Fruit fly (Drosophila melanogaster) whole organism, larva: Measurements from ENCODE around the gene CG13667.

Experiments used
- noc ChIP-seq: fragments of 200-800 bp; sonication (Bioruptor generic); optimal IDR thresholded peaks from 3 replicates; lab custom pipeline; 2019; ENCODE audit warnings: missing biosample characterization, mild to moderate bottlenecking, missing genetic modification characterization, moderate library complexity

Gene CG13667

dm6 chr3L:8453443-8454360 is 48.4 kb downstream of the CG13667 start:
- peak; percentile 91 for TF ChIP-seq noc (tag; lab: Kevin White, UChicago)

dm6 chr3L:8455015-8455908 is 50.0 kb downstream of the CG13667 start:
- TF ChIP-seq noc (tag; lab: Kevin White, UChicago), result peak; percentile 91

- no peak for TF ChIP-seq noc (tag; lab: Kevin White, UChicago)
Measured at dm6 chr3L:8456472-8457049, 51.3 kb downstream of the CG13667 start.
